Fruit fly (Drosophila melanogaster): ENCODE data around the gene Ddrgk1.
A peak's percentile ranks its signal among the peaks of the same experiment; 100 is the strongest.

Gene Ddrgk1

dm6 chr3R:21179592-21180390 lies 35.1 kb upstream of the Ddrgk1 start (continued):
- peak; percentile 58 for TF ChIP-seq pita (GFP tag; optimal IDR thresholded peaks at IDR 0.05)
- no peak for TF ChIP-seq C15 (GFP tag; IDR thresholded peaks at IDR 0.05)
- TF ChIP-seq trem (tag; optimal IDR thresholded peaks at IDR 0.05), result peak; percentile 20
- TF ChIP-seq CG3726 (GFP tag; IDR thresholded peaks at IDR 0.05), result no peak
- TF ChIP-seq CG16815 (GFP tag; optimal IDR thresholded peaks at IDR 0.05), result no peak
- TF ChIP-seq crc (GFP tag; optimal IDR thresholded peaks at IDR 0.05), result no peak
- TF ChIP-seq CG9876 (GFP tag; optimal IDR thresholded peaks at IDR 0.05), result no peak
- TF ChIP-seq unpg (GFP tag; optimal IDR thresholded peaks at IDR 0.05), result no peak
- TF ChIP-seq CG9727 (GFP tag; optimal IDR thresholded peaks at IDR 0.05), result no peak
- TF ChIP-seq CG15514 (GFP tag; optimal IDR thresholded peaks at IDR 0.05), result peak; percentile 40
- TF ChIP-seq caup (GFP tag; optimal IDR thresholded peaks at IDR 0.05; ENCODE audit: severe bottlenecking), result no peak
- TF ChIP-seq Xrp1 (GFP tag; IDR thresholded peaks at IDR 0.05), result peak; percentile 17; the same call in 1 of the 2 replicates
- TF ChIP-seq Ptx1 (GFP tag; IDR thresholded peaks at IDR 0.05), result no peak
- TF ChIP-seq CG10209 (GFP tag; optimal IDR thresholded peaks at IDR 0.05), result no peak
- no peak for TF ChIP-seq HmgD (GFP tag; optimal IDR thresholded peaks at IDR 0.05)
- no peak for TF ChIP-seq HHEX (GFP tag; optimal IDR thresholded peaks at IDR 0.05)
- no peak for TF ChIP-seq fd102C (GFP tag; optimal IDR thresholded peaks at IDR 0.05)
- no peak for TF ChIP-seq CG32767 (GFP tag; IDR thresholded peaks at IDR 0.05)
- TF ChIP-seq ranshi (GFP tag; IDR thresholded peaks at IDR 0.05), result no peak
- TF ChIP-seq hb (GFP tag; IDR thresholded peaks at IDR 0.05; ENCODE audit: partially characterized antibody), result peak; percentile 44; the same call in 1 of the 3 replicates
- no peak for TF ChIP-seq CG10274 (GFP tag; optimal IDR thresholded peaks at IDR 0.05)
- no peak for TF ChIP-seq CG17568 (GFP tag; optimal IDR thresholded peaks at IDR 0.05)
- TF ChIP-seq bbx (GFP tag; IDR thresholded peaks at IDR 0.05; ENCODE audit: partially characterized antibody), result peak; percentile 51
- 0 out of 3 replicates have a peak, but pooled peaks have one; percentile 41 for TF ChIP-seq vnd (GFP tag; IDR thresholded peaks at IDR 0.05; ENCODE audit: partially characterized antibody)
- TF ChIP-seq CG7271 (tag; optimal IDR thresholded peaks at IDR 0.05), result no peak
- peak; percentile 43; the same call in 1 of the 2 replicates for TF ChIP-seq unc-4 (GFP tag; IDR thresholded peaks at IDR 0.05; ENCODE audit: partially characterized antibody)
- no peak for TF ChIP-seq fd96Cb (tag; optimal IDR thresholded peaks at IDR 0.05)
- TF ChIP-seq repo (GFP tag; optimal IDR thresholded peaks at IDR 0.05), result no peak
- TF ChIP-seq prd (optimal IDR thresholded peaks at IDR 0.05), result no peak
- TF ChIP-seq prd (GFP tag; IDR thresholded peaks at IDR 0.05), result no peak
- TF ChIP-seq schlank (tag; optimal IDR thresholded peaks at IDR 0.05), result no peak
- no peak for TF ChIP-seq ems (GFP tag; optimal IDR thresholded peaks at IDR 0.05)
- peak; percentile 46 for TF ChIP-seq CG11504 (tag; optimal IDR thresholded peaks at IDR 0.05)
- TF ChIP-seq HLH3B (GFP tag; IDR thresholded peaks at IDR 0.05), result no peak
- TF ChIP-seq mld (GFP tag; IDR thresholded peaks at IDR 0.05; ENCODE audit: partially characterized antibody), result no peak
- TF ChIP-seq nerfin-1 (tag; optimal IDR thresholded peaks at IDR 0.05), result no peak
- no peak for TF ChIP-seq Mes4 (GFP tag; optimal IDR thresholded peaks at IDR 0.05)
- peak; percentile 67 for TF ChIP-seq stwl (tag; optimal IDR thresholded peaks at IDR 0.05)
- TF ChIP-seq toy (GFP tag; IDR thresholded peaks at IDR 0.05), result no peak
- peak; percentile 90 for TF ChIP-seq grn (GFP tag; optimal IDR thresholded peaks at IDR 0.05)
- no peak for TF ChIP-seq CG7372 (GFP tag; IDR thresholded peaks at IDR 0.05)
